Fruit fly (Drosophila melanogaster): ENCODE measurements around the gene Mcm6.
A peak's percentile ranks its signal among the peaks of the same experiment; 100 is the strongest.

The Mcm6 gene

dm6 chrX:6642593-6643257 is 31.5 kb upstream of the Mcm6 start (continued):
- no peak for TF ChIP-seq CG4282 (GFP tag; optimal IDR thresholded peaks at IDR 0.05)
- TF ChIP-seq HLH54F (GFP tag; optimal IDR thresholded peaks at IDR 0.05), result no peak
- no peak for TF ChIP-seq ato (GFP tag; IDR thresholded peaks at IDR 0.05; ENCODE audit: partially characterized antibody)
- TF ChIP-seq al (GFP tag; IDR thresholded peaks at IDR 0.05), result no peak
- TF ChIP-seq Sox102F (GFP tag; optimal IDR thresholded peaks at IDR 0.05), result peak; percentile 41
- no peak for TF ChIP-seq Mad (GFP tag; optimal IDR thresholded peaks at IDR 0.05)
- no peak for TF ChIP-seq Bdp1 (GFP tag; optimal IDR thresholded peaks at IDR 0.05)
- TF ChIP-seq ssp (GFP tag; IDR thresholded peaks at IDR 0.05), result no peak
- no peak for TF ChIP-seq Ets65A (GFP tag)
- no peak for TF ChIP-seq nerfin-2 (GFP tag; IDR thresholded peaks at IDR 0.05; ENCODE audit: partially characterized antibody)
- no peak for TF ChIP-seq CG11398 (GFP tag; optimal IDR thresholded peaks at IDR 0.05)
- no peak for TF ChIP-seq Meics (GFP tag; optimal IDR thresholded peaks at IDR 0.05)
- no peak; the same call in 1 of the 2 replicates for TF ChIP-seq CG10366 (GFP tag; IDR thresholded peaks at IDR 0.05)
- no peak for TF ChIP-seq fd64A (GFP tag; optimal IDR thresholded peaks at IDR 0.05)
- no peak for TF ChIP-seq zf30C (GFP tag; optimal IDR thresholded peaks at IDR 0.05)
- TF ChIP-seq Mrtf (GFP tag; IDR thresholded peaks at IDR 0.05), result no peak
- TF ChIP-seq CG11504 (tag; optimal IDR thresholded peaks at IDR 0.05), result peak; percentile 52
- peak; percentile 35 for TF ChIP-seq CG7839 (tag; optimal IDR thresholded peaks at IDR 0.05)
- no peak for TF ChIP-seq Lpt (GFP tag; optimal IDR thresholded peaks at IDR 0.05)
- TF ChIP-seq CG10543 (GFP tag; optimal IDR thresholded peaks at IDR 0.05), result no peak
- no peak for TF ChIP-seq CG32767 (GFP tag; IDR thresholded peaks at IDR 0.05)
- TF ChIP-seq CG18764 (GFP tag; optimal IDR thresholded peaks at IDR 0.05), result no peak
- TF ChIP-seq CG12219 (GFP tag; optimal IDR thresholded peaks at IDR 0.05), result no peak
- no peak for TF ChIP-seq vnd (GFP tag; IDR thresholded peaks at IDR 0.05; ENCODE audit: partially characterized antibody)
- no peak for TF ChIP-seq Gsc (GFP tag; IDR thresholded peaks at IDR 0.05)
- TF ChIP-seq Blimp-1 (GFP tag; optimal IDR thresholded peaks at IDR 0.05), result peak; percentile 82
- no peak for TF ChIP-seq CkIIα-i1 (GFP tag; IDR thresholded peaks at IDR 0.05)
- TF ChIP-seq Ets97D (GFP tag; optimal IDR thresholded peaks at IDR 0.05), result no peak
- TF ChIP-seq ro (GFP tag; IDR thresholded peaks at IDR 0.05), result no peak
- no peak for TF ChIP-seq CG6854 (GFP tag; optimal IDR thresholded peaks at IDR 0.05)
- TF ChIP-seq Sox100B (GFP tag; optimal IDR thresholded peaks at IDR 0.05), result peak; percentile 20
- no peak for TF ChIP-seq gsb (GFP tag; IDR thresholded peaks at IDR 0.05)
- no peak for TF ChIP-seq CG7745 (tag; optimal IDR thresholded peaks at IDR 0.05)
- peak; percentile 41; the same call in 1 of the 2 replicates for TF ChIP-seq HLH3B (GFP tag; IDR thresholded peaks at IDR 0.05)
- TF ChIP-seq CG12769 (tag; optimal IDR thresholded peaks at IDR 0.05), result no peak
- TF ChIP-seq ATbp (GFP tag; optimal IDR thresholded peaks at IDR 0.05), result peak; percentile 16
- TF ChIP-seq toy (GFP tag; IDR thresholded peaks at IDR 0.05), result no peak
- TF ChIP-seq abd-A (tag; optimal IDR thresholded peaks at IDR 0.05), result no peak
- no peak for TF ChIP-seq Sry-δ (GFP tag; optimal IDR thresholded peaks at IDR 0.05)
- no peak for TF ChIP-seq mld (GFP tag; IDR thresholded peaks at IDR 0.05; ENCODE audit: partially characterized antibody)
- TF ChIP-seq en (GFP tag; optimal IDR thresholded peaks at IDR 0.05), result no peak
- TF ChIP-seq Nf-YB (GFP tag; optimal IDR thresholded peaks at IDR 0.05), result no peak
- TF ChIP-seq CG6791 (GFP tag; IDR thresholded peaks at IDR 0.05; ENCODE audit: partially characterized antibody), result no peak
- no peak for TF ChIP-seq CG12942 (GFP tag; optimal IDR thresholded peaks at IDR 0.05)
- TF ChIP-seq dati (GFP tag; IDR thresholded peaks at IDR 0.05), result no peak
- no peak for TF ChIP-seq bcd (GFP tag; optimal IDR thresholded peaks at IDR 0.05)
- no peak for TF ChIP-seq prd (optimal IDR thresholded peaks at IDR 0.05)
- peak; percentile 28; the same call in 1 of the 3 replicates for TF ChIP-seq prd (GFP tag; IDR thresholded peaks at IDR 0.05)
- TF ChIP-seq Dek (tag; optimal IDR thresholded peaks at IDR 0.05), result no peak
